Fruit fly (Drosophila melanogaster) whole organism, embryonic: Measurements from ENCODE around the gene CG15408.

ENCODE experiments used
- Asciz ChIP-seq: fragments of 200-800 bp; sonication (Bioruptor generic); optimal IDR thresholded peaks from 2 replicates; lab custom pipeline; 2017; ENCODE audit warnings: missing biosample characterization, mild to moderate bottlenecking, missing genetic modification characterization, missing genetic modification reagents
- Bteb2 ChIP-seq: fragments of 200-800 bp; sonication (Bioruptor generic); optimal IDR thresholded peaks from 2 replicates; lab custom pipeline; 2016; ENCODE audit warnings: missing biosample characterization, missing genetic modification characterization
- CG10366 ChIP-seq: fragments of 200-800 bp; sonication (Bioruptor generic); IDR thresholded peaks from 2 replicates; pipeline ENCODE4 v1.3.6; 2022; ENCODE audit warnings: missing biosample characterization, missing genetic modification characterization
- CG11456 ChIP-seq: fragments of 200-800 bp; sonication (Bioruptor generic); IDR thresholded peaks from 3 replicates; pipeline ENCODE4 v1.3.6; 2022; ENCODE audit warnings: missing biosample characterization, missing genetic modification characterization
- CG11504 ChIP-seq: fragments of 200-800 bp; sonication (Bioruptor generic); optimal IDR thresholded peaks from 3 replicates; lab custom pipeline; 2019; ENCODE audit warnings: missing biosample characterization, mild to moderate bottlenecking, missing genetic modification characterization, moderate library complexity
- CG1529 ChIP-seq: fragments of 200-800 bp; sonication (Bioruptor generic); optimal IDR thresholded peaks from 3 replicates; lab custom pipeline; 2018; ENCODE audit warnings: missing biosample characterization, missing genetic modification characterization
- CG15601 ChIP-seq: fragments of 200-800 bp; sonication (Bioruptor generic); optimal IDR thresholded peaks from 3 replicates; lab custom pipeline; 2019; ENCODE audit warnings: missing biosample characterization, mild to moderate bottlenecking, missing genetic modification characterization, moderate library complexity
- CG1603 ChIP-seq: fragments of 200-800 bp; sonication (Bioruptor generic); optimal IDR thresholded peaks from 2 replicates; lab custom pipeline; 2019; ENCODE audit warnings: missing biosample characterization, mild to moderate bottlenecking, missing genetic modification characterization, moderate library complexity
- CG17385 ChIP-seq: fragments of 200-800 bp; sonication (Bioruptor generic); optimal IDR thresholded peaks from 3 replicates; lab custom pipeline; 2018; ENCODE audit warnings: missing biosample characterization, mild to moderate bottlenecking, missing genetic modification characterization
- CG1832 ChIP-seq: fragments of 200-800 bp; sonication (Bioruptor generic); optimal IDR thresholded peaks from 2 replicates; lab custom pipeline; 2017; ENCODE audit warnings: missing biosample characterization, mild to moderate bottlenecking, missing genetic modification characterization, inconsistent platforms
- CG2120 ChIP-seq: fragments of 200-800 bp; sonication (Bioruptor generic); optimal IDR thresholded peaks from 3 replicates; lab custom pipeline; 2016; ENCODE audit warnings: missing biosample characterization, missing genetic modification characterization
- CG30403 ChIP-seq: fragments of 200-800 bp; sonication (Bioruptor generic); optimal IDR thresholded peaks from 3 replicates; lab custom pipeline; 2016; ENCODE audit warnings: missing biosample characterization, missing genetic modification characterization
- CG33213 ChIP-seq: fragments of 200-800 bp; sonication (Bioruptor generic); optimal IDR thresholded peaks from 3 replicates; lab custom pipeline; 2016; ENCODE audit warnings: missing biosample characterization, missing genetic modification characterization
- CG33557 ChIP-seq: fragments of 200-800 bp; sonication (Bioruptor generic); optimal IDR thresholded peaks from 2 replicates; lab custom pipeline; 2019; ENCODE audit warnings: missing biosample characterization, mild to moderate bottlenecking, missing genetic modification characterization, moderate library complexity
- CG6813 ChIP-seq: fragments of 200-800 bp; sonication (Bioruptor generic); optimal IDR thresholded peaks from 2 replicates; lab custom pipeline; 2017; ENCODE audit warnings: missing biosample characterization, missing genetic modification characterization, mild to moderate bottlenecking, moderate library complexity, missing genetic modification reagents
- CG7372 ChIP-seq: fragments of 200-800 bp; sonication (Bioruptor generic); IDR thresholded peaks from 2 replicates; pipeline ENCODE4 v1.3.6; 2022; ENCODE audit warnings: missing biosample characterization, missing genetic modification characterization
- CG9437 ChIP-seq: fragments of 200-800 bp; sonication (Bioruptor generic); optimal IDR thresholded peaks from 2 replicates; lab custom pipeline; 2018; ENCODE audit warnings: missing biosample characterization, mild to moderate bottlenecking, missing genetic modification characterization
- D ChIP-seq, 2 experiments: fragments of 200-800 bp in 1 of 2; fragments of >200 bp in 1 of 2; sonication (Bioruptor generic) in 1 of 2; optimal IDR thresholded peaks; 2 replicates in 1 of 2; 3 replicates in 1 of 2; lab custom pipeline; 2017; ENCODE audit warnings: mild to moderate bottlenecking in 1 of 2, missing biosample characterization in 1 of 2, missing genetic modification characterization in 1 of 2, missing genetic modification reagents in 1 of 2
- HLH54F ChIP-seq: fragments of 200-800 bp; sonication (Bioruptor generic); optimal IDR thresholded peaks from 3 replicates; lab custom pipeline; 2016; ENCODE audit warnings: missing biosample characterization, missing genetic modification characterization
- Hr51 ChIP-seq, 2 experiments: fragments of 200-800 bp; sonication (Bioruptor generic); optimal IDR thresholded peaks; 2 replicates in 1 of 2; 3 replicates in 1 of 2; lab custom pipeline; 2016 to 2018; ENCODE audit warnings: missing biosample characterization in 2 of 2, missing genetic modification characterization in 2 of 2, mild to moderate bottlenecking in 1 of 2, moderate library complexity in 1 of 2
- MTF-1 ChIP-seq: fragments of 200-800 bp; sonication (Bioruptor generic); optimal IDR thresholded peaks from 2 replicates; lab custom pipeline; 2018; ENCODE audit warnings: missing biosample characterization, mild to moderate bottlenecking, missing genetic modification characterization, borderline replicate concordance
- Sox100B ChIP-seq: fragments of 200-800 bp; sonication (Bioruptor generic); optimal IDR thresholded peaks from 3 replicates; lab custom pipeline; 2018; ENCODE audit warnings: missing biosample characterization, mild to moderate bottlenecking, missing genetic modification characterization
- Xbp1 ChIP-seq: fragments of 200-800 bp; sonication (Bioruptor generic); optimal IDR thresholded peaks from 3 replicates; lab custom pipeline; 2016; ENCODE audit warnings: missing biosample characterization, mild to moderate bottlenecking, missing genetic modification characterization
- Xrp1 ChIP-seq: fragments of 200-800 bp; sonication (Bioruptor generic); IDR thresholded peaks from 2 replicates; pipeline ENCODE4 v1.3.6; 2022; ENCODE audit warnings: missing biosample characterization, missing genetic modification characterization
- ato ChIP-seq: fragments of 200-800 bp; sonication (Bioruptor generic); IDR thresholded peaks from 2 replicates; pipeline ENCODE4 v1.3.6; 2022; ENCODE audit warnings: missing biosample characterization, missing genetic modification characterization; ENCODE audit not compliant: partially characterized antibody
- az2 ChIP-seq: fragments of 200-800 bp; sonication (Bioruptor generic); optimal IDR thresholded peaks from 3 replicates; lab custom pipeline; 2016; ENCODE audit warnings: missing biosample characterization, missing genetic modification characterization
- bsh ChIP-seq, 2 experiments: fragments of 200-800 bp; sonication (Bioruptor generic); optimal IDR thresholded peaks; 2 replicates each; lab custom pipeline; 2017 to 2018; ENCODE audit warnings: mild to moderate bottlenecking in 2 of 2, missing biosample characterization in 2 of 2, missing genetic modification characterization in 2 of 2, moderate library complexity in 1 of 2
- cad ChIP-seq: fragments of >200 bp; optimal IDR thresholded peaks from 2 replicates; lab custom pipeline; 2017; ENCODE audit warnings: missing biosample characterization, missing genetic modification characterization
- chm ChIP-seq: fragments of 200-800 bp; sonication (Bioruptor generic); IDR thresholded peaks from 2 replicates; pipeline ENCODE4 v1.3.6; 2022; ENCODE audit warnings: missing biosample characterization, missing genetic modification characterization
- fd96Cb ChIP-seq: fragments of 200-800 bp; sonication (Bioruptor generic); optimal IDR thresholded peaks from 2 replicates; lab custom pipeline; 2018; ENCODE audit warnings: missing biosample characterization, mild to moderate bottlenecking, missing genetic modification characterization, moderate library complexity
- gem ChIP-seq: fragments of 200-800 bp; sonication (Bioruptor generic); optimal IDR thresholded peaks from 2 replicates; lab custom pipeline; 2019; ENCODE audit warnings: missing biosample characterization, mild to moderate bottlenecking, missing genetic modification characterization, moderate library complexity
- klu ChIP-seq: fragments of 200-800 bp; sonication (Bioruptor generic); IDR thresholded peaks from 2 replicates; pipeline ENCODE4 v1.3.6; 2022; ENCODE audit warnings: missing biosample characterization, missing genetic modification characterization
- lola ChIP-seq, 3 experiments: fragments of >200 bp in 2 of 3; fragments of 200-800 bp in 1 of 3; sonication (Bioruptor generic) in 1 of 3; optimal IDR thresholded peaks; 2 replicates each; lab custom pipeline; 2017 to 2019; ENCODE audit warnings: missing biosample characterization in 3 of 3, missing genetic modification characterization in 3 of 3, mild to moderate bottlenecking in 1 of 3, moderate library complexity in 1 of 3
- nau ChIP-seq: fragments of 200-800 bp; sonication (Bioruptor generic); optimal IDR thresholded peaks from 3 replicates; lab custom pipeline; 2017; ENCODE audit warnings: missing biosample characterization, mild to moderate bottlenecking, missing genetic modification characterization, missing genetic modification reagents
- prd ChIP-seq, 3 experiments: fragments of >200 bp in 2 of 3; fragments of 200-800 bp in 1 of 3; sonication (Bioruptor generic) in 1 of 3; optimal IDR thresholded peaks in 2 of 3; IDR thresholded peaks in 1 of 3; 2 replicates in 2 of 3; 3 replicates in 1 of 3; pipeline versions ENCODE4 v1.3.6 to Lab custom; 2017 to 2022; ENCODE audit warnings: missing biosample characterization in 1 of 3, missing genetic modification characterization in 1 of 3
- sens ChIP-seq: fragments of 200-800 bp; sonication (Bioruptor generic); peaks from one replicate; lab custom pipeline; 2016; ENCODE audit warnings: missing biosample characterization, missing genetic modification characterization
- slbo ChIP-seq: fragments of 200-800 bp; sonication (Bioruptor generic); IDR thresholded peaks from 2 replicates; pipeline ENCODE4 v1.3.6; 2022; ENCODE audit warnings: missing biosample characterization, missing genetic modification characterization
- so ChIP-seq: fragments of 200-800 bp; sonication (Bioruptor generic); IDR thresholded peaks from 3 replicates; pipeline ENCODE4 v1.3.6; 2022; ENCODE audit warnings: missing biosample characterization, missing genetic modification characterization
- tap ChIP-seq: fragments of 200-800 bp; optimal IDR thresholded peaks from 3 replicates; lab custom pipeline; 2019; ENCODE audit warnings: missing biosample characterization, mild to moderate bottlenecking, missing genetic modification characterization, moderate library complexity
- tna ChIP-seq: fragments of 200-800 bp; sonication (Bioruptor generic); IDR thresholded peaks from 2 replicates; pipeline ENCODE4 v1.3.6; 2022; ENCODE audit warnings: missing biosample characterization, missing genetic modification characterization; ENCODE audit not compliant: partially characterized antibody
- tup ChIP-seq: fragments of 200-800 bp; sonication (Bioruptor generic); optimal IDR thresholded peaks from 2 replicates; lab custom pipeline; 2016; ENCODE audit warnings: missing biosample characterization, mild to moderate bottlenecking, missing genetic modification characterization, moderate library complexity
- tx ChIP-seq: fragments of 200-800 bp; sonication (Bioruptor generic); optimal IDR thresholded peaks from 2 replicates; lab custom pipeline; 2016; ENCODE audit warnings: missing biosample characterization, missing genetic modification characterization
- vvl ChIP-seq: fragments of 200-800 bp; sonication (Bioruptor generic); IDR thresholded peaks from 2 replicates; pipeline ENCODE4 v1.3.6; 2022; ENCODE audit warnings: missing biosample characterization, missing genetic modification characterization

Gene CG15408

dm6 chr2L:3341231-3341935 is 8.8 kb downstream of the CG15408 start (continued):
- TF ChIP-seq CG30403 (GFP tag; lab: Kevin White, UChicago) = peak; percentile 3
- TF ChIP-seq bsh (GFP tag; optimal IDR thresholded peaks at IDR 0.05; lab: Kevin White, UChicago) = peak in 1 of 2 experiments; percentile 44
- TF ChIP-seq Xrp1 (GFP tag; lab: Robert Waterston, UW) = 0 out of 2 replicates have a peak, but pooled peaks have one; percentile 17
- no peak for TF ChIP-seq sens (GFP tag; lab: Kevin White, UChicago)
- peak; percentile 2 for TF ChIP-seq Sox100B
- no peak for TF ChIP-seq HLH54F
- TF ChIP-seq tap (tag; lab: Kevin White, UChicago) = peak; percentile 4
- no peak for TF ChIP-seq CG11456 (GFP tag; lab: Robert Waterston, UW)
- peak; percentile 2 for TF ChIP-seq Xbp1
- TF ChIP-seq Bteb2 (GFP tag; lab: Kevin White, UChicago) = no peak
- TF ChIP-seq tup = no peak
- peak; percentile 11 for TF ChIP-seq CG2120
- TF ChIP-seq CG9437 = peak; percentile 12
- TF ChIP-seq fd96Cb = peak; percentile 1
- no peak for TF ChIP-seq D (optimal IDR thresholded peaks at IDR 0.05; lab: Kevin White, UChicago)
- TF ChIP-seq D (GFP tag; optimal IDR thresholded peaks at IDR 0.05; lab: Kevin White, UChicago) = peak; percentile 24
- TF ChIP-seq gem = peak; percentile 67
- TF ChIP-seq CG17385 (GFP tag; lab: Kevin White, UChicago) = peak; percentile 1
- no peak for TF ChIP-seq cad (GFP tag; lab: Kevin White, UChicago)
- peak in 1 of 2 experiments; percentile 26 for TF ChIP-seq Hr51 (GFP tag; optimal IDR thresholded peaks at IDR 0.05; lab: Kevin White, UChicago)
- no peak for TF ChIP-seq CG1603 (tag; lab: Kevin White, UChicago)

- TF ChIP-seq CG7372 (GFP tag; lab: Robert Waterston, UW) (peak; percentile 55), CG33213 (GFP tag; lab: Kevin White, UChicago) (no peak)
These were observed 9.8 kb downstream of the CG15408 start for dm6 chr2L:3342369-3342768.

- TF ChIP-seq CG1832 (GFP tag; lab: Kevin White, UChicago) (peak; percentile 20), slbo (GFP tag; lab: Robert Waterston, UW) (0 out of 2 replicates have a peak, but pooled peaks have one; percentile 15), CG11456 (GFP tag; lab: Robert Waterston, UW) (0 out of 3 replicates have a peak, but pooled peaks have one; percentile 5), CG11504 (tag; lab: Kevin White, UChicago) (peak; percentile 31), chm (GFP tag; lab: Robert Waterston, UW) (peak; percentile 24; the same call in 1 of the 2 replicates), so (0 out of 3 replicates have a peak, but pooled peaks have one; percentile 41), tna (GFP tag; lab: Robert Waterston, UW) (0 out of 2 replicates have a peak, but pooled peaks have one; percentile 19), prd (optimal IDR thresholded peaks at IDR 0.05; lab: Kevin White, UChicago) (no peak), prd (GFP tag; IDR thresholded peaks at IDR 0.05; lab: Robert Waterston, UW) (peak; percentile 42; the same call in 1 of the 3 replicates), lola (GFP tag; optimal IDR thresholded peaks at IDR 0.05; lab: Kevin White, UChicago) (peak in 1 of 3 experiments; percentile 14), tx (GFP tag; lab: Kevin White, UChicago) (no peak), Xrp1 (GFP tag; lab: Robert Waterston, UW) (peak; percentile 40; the same call in 1 of the 2 replicates), ato (no peak), vvl (peak; percentile 55), Asciz (GFP tag; lab: Kevin White, UChicago) (peak; percentile 12), CG33557 (peak; percentile 29), az2 (GFP tag; lab: Kevin White, UChicago) (peak; percentile 14), MTF-1 (GFP tag; lab: Kevin White, UChicago) (no peak), klu (GFP tag; lab: Robert Waterston, UW) (no peak), CG15601 (tag; lab: Kevin White, UChicago) (no peak), nau (GFP tag; lab: Kevin White, UChicago) (no peak), CG1529 (peak; percentile 24), CG6813 (GFP tag; lab: Kevin White, UChicago) (peak; percentile 16), CG10366 (peak; percentile 35; the same call in 1 of the 2 replicates)
These were observed 13.3 kb downstream of the CG15408 start for dm6 chr2L:3345763-3346482.
